Fruit fly (Drosophila melanogaster): ENCODE measurements around the gene Tim9a.
A peak's percentile ranks its signal among the peaks of the same experiment; 100 is the strongest.

Tim9a gene

dm6 chrX:13383770-13384169 is 1.2 kb upstream of the Tim9a start (continued):
- TF ChIP-seq CG13287 (GFP tag; IDR thresholded peaks at IDR 0.05; ENCODE audit: partially characterized antibody) (peak; percentile 10; the same call in 1 of the 2 replicates), cas (GFP tag; IDR thresholded peaks at IDR 0.05) (0 out of 2 replicates have a peak, but pooled peaks have one; percentile 20), bcd (GFP tag; optimal IDR thresholded peaks at IDR 0.05) (peak; percentile 0), GATAe (GFP tag; conservative IDR thresholded peaks at IDR 0.05) (no peak), lilli (GFP tag; optimal IDR thresholded peaks at IDR 0.05) (peak; percentile 78), CG2712 (tag; optimal IDR thresholded peaks at IDR 0.05) (peak; percentile 31), CG11093 (GFP tag; IDR thresholded peaks at IDR 0.05) (no peak), wek (GFP tag; optimal IDR thresholded peaks at IDR 0.05) (peak; percentile 42), insv (GFP tag; optimal IDR thresholded peaks at IDR 0.05) (no peak), CG18764 (GFP tag; optimal IDR thresholded peaks at IDR 0.05) (no peak), fd64A (GFP tag; optimal IDR thresholded peaks at IDR 0.05) (no peak), CG6175 (GFP tag; IDR thresholded peaks at IDR 0.05) (peak; percentile 19; the same call in 1 of the 3 replicates), ftz-f1 (GFP tag; optimal IDR thresholded peaks at IDR 0.05) (peak; percentile 60), gsb-n (tag; optimal IDR thresholded peaks at IDR 0.05) (no peak), prd (optimal IDR thresholded peaks at IDR 0.05) (no peak), prd (GFP tag; IDR thresholded peaks at IDR 0.05) (peak; percentile 65), CG14014 (GFP tag; IDR thresholded peaks at IDR 0.05) (peak; percentile 66), seq (GFP tag; IDR thresholded peaks at IDR 0.05) (no peak), lmd (GFP tag; IDR thresholded peaks at IDR 0.05) (peak; percentile 33; the same call in 1 of the 2 replicates), CG11723 (GFP tag; optimal IDR thresholded peaks at IDR 0.05) (no peak), CG6654 (GFP tag; optimal IDR thresholded peaks at IDR 0.05) (no peak), CG6254 (GFP tag; optimal IDR thresholded peaks at IDR 0.05) (no peak), CG12659 (GFP tag; optimal IDR thresholded peaks at IDR 0.05) (peak; percentile 42), Mad (GFP tag; optimal IDR thresholded peaks at IDR 0.05) (no peak), cato (GFP tag; optimal IDR thresholded peaks at IDR 0.05; ENCODE audit: borderline replicate concordance) (no peak), CG3407 (GFP tag; optimal IDR thresholded peaks at IDR 0.05) (no peak), NFAT (GFP tag; IDR thresholded peaks at IDR 0.05) (peak; percentile 83), knrl (GFP tag; IDR thresholded peaks at IDR 0.05; ENCODE audit: partially characterized antibody) (peak; percentile 9; the same call in 1 of the 3 replicates), crp (GFP tag; optimal IDR thresholded peaks at IDR 0.05) (no peak), Kr (GFP tag; optimal IDR thresholded peaks at IDR 0.05) (no peak), Spps (tag; optimal IDR thresholded peaks at IDR 0.05) (no peak), Mes4 (GFP tag; optimal IDR thresholded peaks at IDR 0.05) (no peak), CG6813 (GFP tag; optimal IDR thresholded peaks at IDR 0.05) (peak; percentile 21), Dad (GFP tag; optimal IDR thresholded peaks at IDR 0.05) (peak; percentile 13), onecut (GFP tag; IDR thresholded peaks at IDR 0.05) (peak; percentile 99), gt (GFP tag; IDR thresholded peaks at IDR 0.05) (no peak), CG30020 (tag; optimal IDR thresholded peaks at IDR 0.05) (no peak), nmo (GFP tag; optimal IDR thresholded peaks at IDR 0.05) (peak; percentile 15), az2 (GFP tag; optimal IDR thresholded peaks at IDR 0.05) (peak; percentile 56), Dref (GFP tag; IDR thresholded peaks at IDR 0.05) (peak; percentile 37; the same call in 1 of the 2 replicates), bsh (GFP tag; optimal IDR thresholded peaks at IDR 0.05) (peak; percentile 19 to 28), CG12769 (tag; optimal IDR thresholded peaks at IDR 0.05) (peak; percentile 70), pnt (GFP tag; optimal IDR thresholded peaks at IDR 0.05) (peak; percentile 37), CG6791 (GFP tag; IDR thresholded peaks at IDR 0.05; ENCODE audit: partially characterized antibody) (no peak), CG15601 (tag; optimal IDR thresholded peaks at IDR 0.05) (no peak), CG17361 (GFP tag; IDR thresholded peaks at IDR 0.05) (no peak), Sox102F (GFP tag; optimal IDR thresholded peaks at IDR 0.05) (no peak), p53 (GFP tag; optimal IDR thresholded peaks at IDR 0.05) (no peak), CG15514 (GFP tag; optimal IDR thresholded peaks at IDR 0.05) (peak; percentile 22), Camta (GFP tag; optimal IDR thresholded peaks at IDR 0.05) (peak; percentile 36)
